Worm (Caenorhabditis elegans): ENCODE measurements around the gene swsn-3.

DNA sequence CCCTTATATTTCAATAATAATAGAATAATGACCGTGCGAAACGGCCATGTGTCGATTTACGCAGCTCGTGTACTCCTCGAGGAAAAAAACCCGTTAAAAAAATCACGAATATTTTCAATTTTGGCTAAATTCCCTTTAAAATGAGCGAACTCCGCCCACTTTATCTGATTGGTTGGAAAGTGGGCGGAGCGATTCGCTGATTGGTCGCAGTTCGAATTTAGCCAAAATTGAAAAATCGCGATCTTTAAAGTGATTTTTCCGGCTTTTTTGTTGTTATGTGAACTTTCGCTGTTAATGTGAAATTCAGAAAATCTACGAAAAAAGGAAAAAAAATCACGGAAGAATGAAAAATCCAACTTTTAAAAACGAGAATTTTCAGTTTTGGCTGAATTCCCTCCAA is 49.4 kb upstream of the swsn-3 start:
- TF ChIP-seq snpc-4 (tag; optimal IDR thresholded peaks at IDR 0.05) (no peak), ceh-16 (tag; optimal IDR thresholded peaks at IDR 0.05) (no peak), unc-39 (tag; optimal IDR thresholded peaks at IDR 0.05) (no peak), ceh-82 (tag; optimal IDR thresholded peaks at IDR 0.05) (no peak), ama-1 (optimal IDR thresholded peaks at IDR 0.05) (no peak), nhr-11 (tag; optimal IDR thresholded peaks at IDR 0.05) (no peak), nhr-6 (tag; optimal IDR thresholded peaks at IDR 0.05) (no peak), nhr-77 (tag; optimal IDR thresholded peaks at IDR 0.05) (no peak), nhr-25 (tag; optimal IDR thresholded peaks at IDR 0.05) (no peak), lin-13 (GFP tag; optimal IDR thresholded peaks at IDR 0.05) (no peak), ztf-11 (tag; optimal IDR thresholded peaks at IDR 0.05) (no peak), mab-5 (tag; optimal IDR thresholded peaks at IDR 0.05) (no peak), R02D3.7 (tag; optimal IDR thresholded peaks at IDR 0.05) (no peak), lin-39 (tag; optimal IDR thresholded peaks at IDR 0.05) (no peak)
